Worm (Caenorhabditis elegans): Measurements from ENCODE around the gene try-4.
A peak's percentile ranks its signal among the peaks of the same experiment; 100 is the strongest.

The try-4 gene

ce11 chrV:20879069-20879667 is 18.2 kb upstream of the try-4 start, which contains the start of gene unc-80 (continued):
- no peak for TF ChIP-seq F10B5.3 (tag; optimal IDR thresholded peaks at IDR 0.05)
- TF ChIP-seq T26A8.4 (GFP tag; IDR thresholded peaks at IDR 0.05), result no peak
- peak; percentile 2 for TF ChIP-seq dpl-1 (GFP tag; optimal IDR thresholded peaks at IDR 0.05)
- TF ChIP-seq madf-5 (GFP tag; IDR thresholded peaks at IDR 0.05), result no peak
- peak; percentile 87 for TF ChIP-seq fkh-10 (GFP tag; optimal IDR thresholded peaks at IDR 0.05)
- TF ChIP-seq F37D6.2 (tag; optimal IDR thresholded peaks at IDR 0.05), result peak; percentile 25
- TF ChIP-seq Y48G9A.11 (GFP tag; IDR thresholded peaks at IDR 0.05), result no peak
- no peak for TF ChIP-seq saeg-2 (GFP tag; IDR thresholded peaks at IDR 0.05)
- TF ChIP-seq arid-1 (GFP tag; conservative IDR thresholded peaks at IDR 0.05), result no peak
- no peak for TF ChIP-seq daf-12 (tag; optimal IDR thresholded peaks at IDR 0.05)
- no peak for TF ChIP-seq ces-1 (GFP tag; optimal IDR thresholded peaks at IDR 0.05)
- no peak for TF ChIP-seq aly-2 (tag; optimal IDR thresholded peaks at IDR 0.05)
- TF ChIP-seq fos-1 (tag; optimal IDR thresholded peaks at IDR 0.05), result no peak
- no peak for TF ChIP-seq dmd-9 (GFP tag; IDR thresholded peaks at IDR 0.05)
- no peak for TF ChIP-seq mxl-3 (GFP tag; optimal IDR thresholded peaks at IDR 0.05)
- peak; percentile 38; the same call in 1 of the 2 replicates for TF ChIP-seq ctbp-1 (GFP tag; IDR thresholded peaks at IDR 0.05)
- peak in 1 of 2 experiments; percentile 69 for TF ChIP-seq lsy-2 (tag; optimal IDR thresholded peaks at IDR 0.05)
- no peak for TF ChIP-seq lin-39 (tag; optimal IDR thresholded peaks at IDR 0.05)
- TF ChIP-seq egl-27 (tag; optimal IDR thresholded peaks at IDR 0.05), result no peak
- TF ChIP-seq spr-3 (GFP tag; optimal IDR thresholded peaks at IDR 0.05), result no peak
- TF ChIP-seq nhr-42 (GFP tag; IDR thresholded peaks at IDR 0.05), result no peak
- no peak for TF ChIP-seq tag-97 (GFP tag; IDR thresholded peaks at IDR 0.05)
- TF ChIP-seq ztf-11 (tag; optimal IDR thresholded peaks at IDR 0.05), result no peak
- no peak for TF ChIP-seq T20F7.1 (GFP tag; optimal IDR thresholded peaks at IDR 0.05)
- no peak for TF ChIP-seq snpc-1.2 (GFP tag; IDR thresholded peaks at IDR 0.05)
- no peak for TF ChIP-seq hlh-11 (tag; optimal IDR thresholded peaks at IDR 0.05)
- peak; percentile 66 for TF ChIP-seq hmg-1.1 (GFP tag; IDR thresholded peaks at IDR 0.05)
- TF ChIP-seq F49E8.2 (tag; optimal IDR thresholded peaks at IDR 0.05; ENCODE audit: borderline replicate concordance), result no peak
- TF ChIP-seq snpc-4 (tag; optimal IDR thresholded peaks at IDR 0.05), result no peak
- no peak for TF ChIP-seq nhr-11 (tag; optimal IDR thresholded peaks at IDR 0.05)
- TF ChIP-seq nhr-48 (tag; optimal IDR thresholded peaks at IDR 0.05), result peak; percentile 5
- TF ChIP-seq lim-7 (GFP tag; IDR thresholded peaks at IDR 0.05), result no peak
- TF ChIP-seq daf-19 (GFP tag; conservative IDR thresholded peaks at IDR 0.05), result no peak
- peak; percentile 71 for TF ChIP-seq mep-1 (tag; optimal IDR thresholded peaks at IDR 0.05)
- TF ChIP-seq zfp-3 (GFP tag; conservative IDR thresholded peaks at IDR 0.05), result no peak
- no peak for TF ChIP-seq pha-4 (GFP tag; IDR thresholded peaks at IDR 0.05)
- TF ChIP-seq pha-4 (tag; optimal IDR thresholded peaks at IDR 0.05), result no peak
- no peak for TF ChIP-seq tra-1 (GFP tag; IDR thresholded peaks at IDR 0.05)
- TF ChIP-seq skn-1 (tag; optimal IDR thresholded peaks at IDR 0.05), result no peak
- TF ChIP-seq ceh-62 (tag; optimal IDR thresholded peaks at IDR 0.05), result no peak

DNA sequence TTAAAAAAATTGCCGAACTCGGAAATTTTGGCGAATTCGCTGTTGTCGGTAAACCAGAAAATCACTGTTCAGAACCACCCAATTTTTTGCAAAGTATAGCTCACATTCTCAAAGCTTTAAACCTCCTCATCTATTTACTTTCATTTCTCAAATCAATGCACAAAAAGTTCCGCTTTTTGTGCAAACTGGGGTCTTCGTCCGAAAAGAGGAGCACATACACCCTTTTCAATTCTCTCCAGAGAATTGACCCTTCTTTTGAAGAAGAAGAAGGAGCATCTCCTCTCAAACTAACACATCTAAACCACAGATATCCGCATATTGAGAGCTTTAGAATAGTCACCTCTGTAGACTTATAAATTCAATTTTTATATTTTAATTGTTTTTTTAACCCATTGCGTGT is 14.4 kb upstream of the try-4 start:
- peak in 1 of 2 experiments; percentile 62 for TF ChIP-seq unc-62 (GFP tag; optimal IDR thresholded peaks at IDR 0.05 in 1 of 2)
- TF ChIP-seq unc-62 (tag; optimal IDR thresholded peaks at IDR 0.05), result no peak
- TF ChIP-seq aly-2 (tag; optimal IDR thresholded peaks at IDR 0.05), result no peak
- TF ChIP-seq aha-1 (tag), result peak; percentile 70

Measured in whole organism, L4 larva.